Worm (Caenorhabditis elegans) whole organism, L4 larva: ENCODE measurements around the gene maph-1.3.
"Not testable (repeated sequence)": the region's sequence is repeated elsewhere in the genome, so short reads cannot be mapped to it uniquely, and the experiment has no call there.

Experiments
- aly-2 ChIP-seq: sonication (generic microtip); optimal IDR thresholded peaks from 2 replicates; lab custom pipeline; 2018; ENCODE audit warnings: missing biosample characterization, missing genetic modification characterization
- ama-1 ChIP-seq: fragments of 150-350 bp; optimal IDR thresholded peaks from 2 replicates; lab custom pipeline; 2014; ENCODE audit warnings: inconsistent platforms, mixed read lengths
- lin-13 ChIP-seq: fragments of 150-350 bp; optimal IDR thresholded peaks from 2 replicates; lab custom pipeline; 2014; ENCODE audit warnings: missing biosample characterization, missing genetic modification reagents, missing genetic modification characterization
- lin-39 ChIP-seq: fragments of 150-350 bp; optimal IDR thresholded peaks from 2 replicates; lab custom pipeline; 2014; ENCODE audit warnings: missing biosample characterization, missing genetic modification reagents, missing genetic modification characterization
- nhr-11 ChIP-seq: fragments of 150-350 bp; optimal IDR thresholded peaks from 2 replicates; lab custom pipeline; 2014; ENCODE audit warnings: missing biosample characterization, missing genetic modification characterization
- pha-4 ChIP-seq, 2 experiments: fragments of 150-350 bp in 1 of 2; fragments of 200-800 bp in 1 of 2; sonication (Bioruptor generic) in 1 of 2; IDR thresholded peaks in 1 of 2; optimal IDR thresholded peaks in 1 of 2; 2 replicates each; pipeline versions ENCODE4 v1.3.6 to Lab custom; 2014 to 2022; ENCODE audit warnings: missing genetic modification characterization in 2 of 2, missing genetic modification reagents in 2 of 2, missing biosample characterization in 1 of 2, missing compliant biosample characterization in 1 of 2
- pqm-1 ChIP-seq: sonication (generic microtip); optimal IDR thresholded peaks from 2 replicates; lab custom pipeline; 2017; ENCODE audit warnings: missing biosample characterization, missing genetic modification characterization
- rbr-2 ChIP-seq: sonication (generic microtip); optimal IDR thresholded peaks from 2 replicates; lab custom pipeline; 2016; ENCODE audit warnings: missing genotype, missing genetic modification characterization, missing compliant biosample characterization
- unc-62 ChIP-seq, 3 experiments: fragments of 150-350 bp in 1 of 3; sonication (generic microtip); optimal IDR thresholded peaks in 2 of 3; peaks in 1 of 3; 1 replicate in 1 of 3; 2 replicates in 2 of 3; lab custom pipeline; 2014 to 2017; ENCODE audit warnings: missing biosample characterization in 3 of 3, missing genetic modification characterization in 3 of 3, missing genetic modification reagents in 3 of 3, missing genotype in 1 of 3

DNA sequence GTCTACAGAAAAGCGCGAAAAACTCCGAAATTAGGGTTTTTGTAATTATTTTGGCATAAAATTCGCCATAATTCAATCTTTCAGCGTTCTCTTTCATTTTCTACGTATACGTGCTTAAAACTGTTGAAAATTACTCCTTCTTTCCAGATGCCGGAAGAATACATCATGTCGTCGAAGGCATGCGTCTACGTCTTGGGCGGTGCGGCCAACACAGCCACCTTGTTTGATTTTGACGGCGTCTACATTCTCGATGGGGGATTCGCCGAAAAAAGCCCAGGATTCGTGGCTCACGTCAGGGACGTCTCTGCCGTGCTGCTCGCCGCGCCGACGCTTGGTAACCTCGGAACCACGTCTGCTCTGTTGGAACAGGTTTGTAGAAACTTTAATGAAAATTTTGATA is at the start of gene maph-1.3:
- 0 out of 2 replicates have a peak, but pooled peaks have one; percentile 23 for TF ChIP-seq pha-4 (GFP tag; IDR thresholded peaks at IDR 0.05; lab: Robert Waterston, UW)
- TF ChIP-seq pha-4 (tag; optimal IDR thresholded peaks at IDR 0.05; lab: Kevin White, UChicago); pqm-1 (tag; lab: Kevin White, UChicago); nhr-11; lin-39 (tag; lab: Kevin White, UChicago); unc-62 (GFP tag; optimal IDR thresholded peaks at IDR 0.05 in 1 of 2; lab: Kevin White, UChicago); unc-62 (tag; optimal IDR thresholded peaks at IDR 0.05; lab: Kevin White, UChicago); rbr-2 (tag; lab: Kevin White, UChicago); aly-2 (tag; lab: Kevin White, UChicago); ama-1; lin-13 (GFP tag; lab: Kevin White, UChicago): not testable (repeated sequence)
